Fruit fly (Drosophila melanogaster) whole organism, adult: ENCODE measurements around the gene Sfp24F.

ENCODE experiments used
- CG11617 ChIP-seq: fragments of 200-800 bp; sonication (Bioruptor generic); optimal IDR thresholded peaks from 2 replicates; lab custom pipeline; 2017; ENCODE audit warnings: mild to moderate bottlenecking, missing biosample characterization, missing genetic modification reagents, missing genetic modification characterization
- CG12768 ChIP-seq: fragments of 200-800 bp; sonication (Bioruptor generic); optimal IDR thresholded peaks from 2 replicates; lab custom pipeline; 2017; ENCODE audit warnings: missing biosample characterization, missing genetic modification characterization, mild to moderate bottlenecking, moderate library complexity, missing genetic modification reagents
- CG14711 ChIP-seq: fragments of 200-800 bp; sonication (Bioruptor generic); optimal IDR thresholded peaks from 2 replicates; lab custom pipeline; 2018; ENCODE audit warnings: missing biosample characterization, mild to moderate bottlenecking, missing genetic modification characterization, moderate library complexity
- CG1620 ChIP-seq: fragments of 200-800 bp; sonication (Bioruptor generic); optimal IDR thresholded peaks from 2 replicates; lab custom pipeline; 2016; ENCODE audit warnings: missing biosample characterization, missing genetic modification characterization
- CG33017 ChIP-seq: fragments of 200-800 bp; sonication (Bioruptor generic); optimal IDR thresholded peaks from 2 replicates; lab custom pipeline; 2018; ENCODE audit warnings: missing biosample characterization, mild to moderate bottlenecking, missing genetic modification characterization, moderate library complexity
- CG5204 ChIP-seq: fragments of 200-800 bp; sonication (Bioruptor generic); optimal IDR thresholded peaks from 2 replicates; lab custom pipeline; 2016; ENCODE audit warnings: missing biosample characterization, missing genetic modification characterization
- CG7045 ChIP-seq: fragments of 200-800 bp; sonication (Bioruptor generic); optimal IDR thresholded peaks from 2 replicates; lab custom pipeline; 2017; ENCODE audit warnings: missing biosample characterization, mild to moderate bottlenecking, missing genetic modification characterization
- CG7101 ChIP-seq: fragments of 200-800 bp; sonication (Bioruptor generic); optimal IDR thresholded peaks from 2 replicates; lab custom pipeline; 2018; ENCODE audit warnings: missing biosample characterization, mild to moderate bottlenecking, missing genetic modification characterization, moderate library complexity
- Clk ChIP-seq: fragments of 200-800 bp; sonication (Bioruptor generic); optimal IDR thresholded peaks from 2 replicates; lab custom pipeline; 2017; ENCODE audit warnings: missing biosample characterization, missing genetic modification characterization
- Crg-1 ChIP-seq: fragments of 200-800 bp; sonication (Bioruptor generic); optimal IDR thresholded peaks from 2 replicates; lab custom pipeline; 2016; ENCODE audit warnings: missing biosample characterization, missing genetic modification characterization
- Hr96 ChIP-seq: fragments of 200-800 bp; sonication (Bioruptor generic); optimal IDR thresholded peaks from 2 replicates; lab custom pipeline; 2016; ENCODE audit warnings: missing biosample characterization, missing genetic modification characterization
- Mnt ChIP-seq: fragments of 200-800 bp; sonication (Bioruptor generic); optimal IDR thresholded peaks from 2 replicates; lab custom pipeline; 2016; ENCODE audit warnings: missing biosample characterization, mild to moderate bottlenecking, missing genetic modification characterization
- bab1 ChIP-seq: fragments of 200-800 bp; sonication (Bioruptor generic); optimal IDR thresholded peaks from 3 replicates; lab custom pipeline; 2019; ENCODE audit warnings: missing biosample characterization, mild to moderate bottlenecking, missing genetic modification characterization, moderate library complexity
- cic ChIP-seq: fragments of 200-800 bp; sonication (Bioruptor generic); optimal IDR thresholded peaks from 2 replicates; lab custom pipeline; 2017; ENCODE audit warnings: missing biosample characterization, mild to moderate bottlenecking, missing genetic modification characterization, moderate library complexity
- cnc ChIP-seq, 2 experiments: fragments of >200 bp; optimal IDR thresholded peaks; 2 replicates each; lab custom pipeline; 2017
- kay ChIP-seq: fragments of 200-800 bp; sonication (Bioruptor generic); peaks from one replicate; lab custom pipeline; 2016; ENCODE audit warnings: missing biosample characterization, missing genetic modification characterization, borderline replicate concordance
- ovo ChIP-seq: fragments of 200-800 bp; sonication (Bioruptor generic); optimal IDR thresholded peaks from 2 replicates; lab custom pipeline; 2016; ENCODE audit warnings: missing biosample characterization, missing genetic modification characterization
- pad ChIP-seq: fragments of 200-800 bp; sonication (Bioruptor generic); optimal IDR thresholded peaks from 3 replicates; lab custom pipeline; 2017; ENCODE audit warnings: missing biosample characterization, missing genetic modification characterization, mild to moderate bottlenecking, moderate library complexity, missing genetic modification reagents
- tj ChIP-seq: fragments of 200-800 bp; sonication (Bioruptor generic); optimal IDR thresholded peaks from 3 replicates; lab custom pipeline; 2017; ENCODE audit warnings: missing biosample characterization, mild to moderate bottlenecking, missing genetic modification characterization, moderate library complexity
- toe ChIP-seq: fragments of 200-800 bp; sonication (Bioruptor generic); optimal IDR thresholded peaks from 2 replicates; lab custom pipeline; 2016; ENCODE audit warnings: missing biosample characterization, missing genetic modification characterization

Sfp24F gene

dm6 chr2L:4444457-4444856 is 2.6 kb upstream of the Sfp24F start, which contains the start of the genes morgue and Elp3:
Gene morgue (minus strand): TSS chr2L:4444680.
Gene Elp3 (plus strand): TSS chr2L:4444732.
- TF ChIP-seq Crg-1 (GFP tag; lab: Kevin White, UChicago): no peak
- peak; percentile 93 for TF ChIP-seq Mnt (GFP tag; lab: Kevin White, UChicago)
- TF ChIP-seq bab1: peak; percentile 29
- no peak for TF ChIP-seq CG7101
- no peak for TF ChIP-seq cnc (optimal IDR thresholded peaks at IDR 0.05; lab: Kevin White, UChicago)
- no peak for TF ChIP-seq CG33017 (tag; lab: Kevin White, UChicago)
- no peak for TF ChIP-seq pad (GFP tag; lab: Kevin White, UChicago)

- TF ChIP-seq cic (no peak), CG7101 (no peak), CG14711 (no peak), CG1620 (GFP tag; lab: Kevin White, UChicago) (no peak), Hr96 (GFP tag; lab: Kevin White, UChicago) (no peak), kay (no peak), ovo (GFP tag; lab: Kevin White, UChicago) (no peak), Clk (GFP tag; lab: Kevin White, UChicago) (no peak), bab1 (no peak), CG11617 (GFP tag; lab: Kevin White, UChicago) (peak; percentile 25), CG7045 (GFP tag; lab: Kevin White, UChicago) (peak; percentile 29), CG33017 (tag; lab: Kevin White, UChicago) (peak; percentile 5), cnc (optimal IDR thresholded peaks at IDR 0.05; lab: Kevin White, UChicago) (no peak)
Measured at dm6 chr2L:4440881-4441737, 751 bp downstream of the Sfp24F start, which contains the start of gene CG15431. Gene CG15431 (minus strand): TSS chr2L:4441282.

dm6 chr2L:4437487-4437886 is 4.4 kb downstream of the Sfp24F start, which contains the start of gene CG43056:
Gene CG43056 (plus strand): TSS chr2L:4437787.
- TF ChIP-seq cnc (optimal IDR thresholded peaks at IDR 0.05; lab: Kevin White, UChicago) (no peak), toe (GFP tag; lab: Kevin White, UChicago) (no peak), cic (no peak), CG33017 (tag; lab: Kevin White, UChicago) (no peak), CG12768 (GFP tag; lab: Kevin White, UChicago) (no peak), CG5204 (no peak), Mnt (GFP tag; lab: Kevin White, UChicago) (no peak), kay (no peak), CG7045 (GFP tag; lab: Kevin White, UChicago) (no peak), CG1620 (GFP tag; lab: Kevin White, UChicago) (no peak), CG7101 (no peak), Crg-1 (GFP tag; lab: Kevin White, UChicago) (no peak), ovo (GFP tag; lab: Kevin White, UChicago) (no peak), tj (no peak), CG14711 (no peak), Hr96 (GFP tag; lab: Kevin White, UChicago) (no peak), Clk (GFP tag; lab: Kevin White, UChicago) (no peak), pad (GFP tag; lab: Kevin White, UChicago) (no peak)

- TF ChIP-seq pad (GFP tag; lab: Kevin White, UChicago): no peak
- TF ChIP-seq Hr96 (GFP tag; lab: Kevin White, UChicago): no peak
- no peak for TF ChIP-seq cic
- TF ChIP-seq CG11617 (GFP tag; lab: Kevin White, UChicago): no peak
- no peak for TF ChIP-seq CG12768 (GFP tag; lab: Kevin White, UChicago)
- TF ChIP-seq Mnt (GFP tag; lab: Kevin White, UChicago): no peak
- no peak for TF ChIP-seq CG14711
- no peak for TF ChIP-seq Clk (GFP tag; lab: Kevin White, UChicago)
Measured at dm6 chr2L:4433608-4434007, 8.3 kb downstream of the Sfp24F start, which contains the start of the genes CG34177 and CG34178. Gene CG34177 (plus strand): TSS chr2L:4433908. Gene CG34178 (plus strand): TSS chr2L:4433908.

dm6 chr2L:4422154-4422553 is 19.7 kb downstream of the Sfp24F start:
- no peak for TF ChIP-seq CG1620 (GFP tag; lab: Kevin White, UChicago)
- no peak for TF ChIP-seq CG5204
- TF ChIP-seq CG12768 (GFP tag; lab: Kevin White, UChicago): no peak
- no peak for TF ChIP-seq cic
- no peak for TF ChIP-seq CG11617 (GFP tag; lab: Kevin White, UChicago)
- no peak for TF ChIP-seq CG14711
- no peak for TF ChIP-seq ovo (GFP tag; lab: Kevin White, UChicago)
- no peak for TF ChIP-seq CG33017 (tag; lab: Kevin White, UChicago)
- no peak for TF ChIP-seq Crg-1 (GFP tag; lab: Kevin White, UChicago)

- TF ChIP-seq CG12768 (GFP tag; lab: Kevin White, UChicago): no peak
- TF ChIP-seq cic: no peak
- no peak for TF ChIP-seq CG7045 (GFP tag; lab: Kevin White, UChicago)
- TF ChIP-seq Mnt (GFP tag; lab: Kevin White, UChicago): no peak
- TF ChIP-seq toe (GFP tag; lab: Kevin White, UChicago): no peak
- no peak for TF ChIP-seq tj
- TF ChIP-seq bab1: no peak
- no peak for TF ChIP-seq kay
- TF ChIP-seq CG11617 (GFP tag; lab: Kevin White, UChicago): no peak
- no peak for TF ChIP-seq Crg-1 (GFP tag; lab: Kevin White, UChicago)
- no peak for TF ChIP-seq CG14711
Measured at dm6 chr2L:4418819-4419218, 23.0 kb downstream of the Sfp24F start.
